Fruit fly (Drosophila melanogaster) S2 (cell line): Measurements from ENCODE around the gene da.

Source experiments
- CG8478 ChIP-seq: fragments of >200 bp; optimal IDR thresholded peaks from 2 replicates; lab custom pipeline; 2018
- CTCF ChIP-seq, 2 experiments: fragments of >200 bp; optimal IDR thresholded peaks; 2 replicates each; lab custom pipeline; 2018

da gene

DNA sequence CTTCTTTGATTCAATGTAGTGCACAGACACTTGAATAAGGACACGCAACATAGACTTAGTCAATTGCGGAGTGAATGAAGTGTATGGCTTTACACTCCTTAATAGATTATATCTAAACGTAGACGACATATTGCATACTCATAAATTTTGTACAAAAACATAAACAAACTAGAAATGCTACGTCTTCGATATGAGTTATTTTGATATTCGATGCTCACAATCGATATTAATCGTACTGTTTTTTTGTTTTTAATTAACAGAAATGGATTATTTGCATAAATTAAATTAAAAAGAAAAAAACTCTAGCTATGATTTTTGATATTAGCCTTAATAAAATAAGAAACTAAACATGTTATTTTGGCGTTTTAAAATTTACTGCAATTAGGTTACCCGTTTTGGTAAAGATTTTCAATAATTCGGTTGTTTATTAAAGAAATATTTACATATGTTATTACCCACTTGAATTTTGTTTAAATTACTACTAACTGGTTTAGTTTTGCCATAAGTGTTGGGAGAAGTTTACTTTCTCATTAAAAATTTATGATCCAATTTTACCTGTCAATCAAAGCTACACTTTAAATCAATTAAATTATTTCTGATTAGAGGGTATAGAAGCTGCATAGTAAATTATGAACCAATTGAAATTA is 17.2 kb downstream of the da start, which contains the start of the genes CG17768, LSm-4 and Ir31a:
Gene CG17768, minus strand, starts transcription at position 196 of the 647 bp plus-strand sequence.
Gene LSm-4, minus strand, starts transcription at position 196 of the 647 bp plus-strand sequence.
Gene Ir31a, plus strand, starts transcription at position 558 of the 647 bp plus-strand sequence.
- TF ChIP-seq CTCF (optimal IDR thresholded peaks at IDR 0.05; lab: Kevin White, UChicago), result no peak
- no peak for TF ChIP-seq CG8478 (lab: Kevin White, UChicago)

DNA sequence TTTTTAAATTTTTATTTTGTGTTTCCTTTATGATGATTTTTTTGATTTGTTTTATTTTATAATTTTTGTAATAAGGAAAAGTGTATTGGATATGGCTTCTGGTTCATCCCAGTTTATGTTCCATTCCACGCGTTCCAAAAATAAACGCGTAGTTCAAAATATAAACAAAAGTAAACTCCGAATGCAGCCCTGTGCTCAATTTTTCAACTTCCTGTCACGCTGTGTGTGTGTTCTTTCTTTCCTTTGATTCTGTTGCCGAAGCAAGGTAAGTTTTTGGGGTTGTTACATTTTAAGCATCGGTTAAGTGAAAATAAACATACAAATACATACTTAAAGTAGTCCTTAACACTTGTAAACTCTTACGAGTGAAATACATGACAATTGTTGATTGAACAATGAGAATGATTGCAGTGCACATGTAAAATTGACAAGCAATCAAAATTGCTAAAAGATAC is 20.2 kb downstream of the da start, which contains the start of the genes Ip259 and RpS27A:
Gene Ip259, plus strand, starts transcription at position 231 of the 455 bp plus-strand sequence.
Gene RpS27A, plus strand, starts transcription at position 231 of the 455 bp plus-strand sequence.
- no peak for TF ChIP-seq CG8478 (lab: Kevin White, UChicago)
- TF ChIP-seq CTCF (optimal IDR thresholded peaks at IDR 0.05; lab: Kevin White, UChicago), result peak in 1 of 2 experiments; percentile 11

DNA sequence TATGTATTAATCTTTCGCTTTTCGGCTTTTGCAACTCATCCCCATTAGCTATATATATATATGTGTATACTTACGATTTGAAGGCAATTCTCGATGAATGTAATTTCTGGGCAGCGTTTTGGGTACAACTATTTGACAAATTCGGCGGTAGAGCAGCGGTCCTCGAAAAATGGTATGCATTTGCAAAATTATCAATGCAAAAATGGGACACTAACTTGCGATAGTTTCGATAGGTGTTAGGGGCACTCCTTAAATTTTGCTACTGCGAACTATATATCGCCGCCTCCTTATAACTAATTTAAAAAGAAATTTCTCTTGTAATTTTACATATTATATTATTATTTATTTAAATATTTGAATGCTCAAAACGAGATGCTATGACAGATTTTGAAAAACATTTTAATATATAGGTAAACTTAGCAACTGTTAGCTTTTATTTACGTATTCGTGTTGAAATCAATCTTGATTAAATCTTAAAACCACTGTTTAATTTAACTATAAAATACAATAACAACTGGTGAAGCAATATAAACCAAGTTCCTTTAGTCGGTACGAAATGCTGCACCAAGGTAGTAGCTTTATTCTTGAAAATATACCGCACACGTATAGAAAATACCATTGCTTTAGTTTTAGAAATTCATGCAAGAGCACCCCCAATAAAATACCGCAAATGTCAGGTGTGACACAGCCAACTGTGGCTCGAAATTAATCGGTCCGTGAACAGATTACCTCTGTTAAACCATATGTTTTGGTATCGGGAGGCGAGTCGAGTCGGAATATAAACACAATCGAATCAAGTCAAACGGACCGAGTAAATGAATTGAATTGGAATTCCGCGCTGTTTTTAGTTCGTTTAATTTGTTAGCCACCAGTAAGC is 25.6 kb downstream of the da start, which contains the start of the genes CG5355 and Klp31E:
Gene CG5355, minus strand, starts transcription at position 213 of the 877 bp plus-strand sequence.
Gene Klp31E, plus strand, starts transcription at position 767 of the 877 bp plus-strand sequence.
- TF ChIP-seq CG8478 (lab: Kevin White, UChicago), result no peak
- no peak for TF ChIP-seq CTCF (optimal IDR thresholded peaks at IDR 0.05; lab: Kevin White, UChicago)

DNA sequence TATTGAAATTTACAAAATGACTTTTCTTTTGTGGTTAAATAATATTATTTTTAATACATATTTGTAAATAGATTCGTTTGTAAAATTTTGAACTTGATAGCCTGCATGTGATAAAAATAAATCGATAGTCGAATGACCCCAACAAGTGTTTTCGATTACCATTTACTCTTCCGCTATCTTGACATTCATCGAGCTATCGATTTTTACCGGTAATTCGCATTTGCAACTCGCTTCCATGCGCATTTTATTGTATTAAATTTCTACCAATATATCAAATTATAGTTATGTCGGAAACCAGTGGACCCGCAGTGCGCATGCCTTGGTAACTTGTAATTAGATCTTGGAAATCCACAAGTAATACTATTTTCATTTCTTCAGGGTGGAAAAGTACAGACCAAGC is 31.1 kb downstream of the da start, which contains the start of gene RfC3:
Gene RfC3, plus strand, starts transcription at position 210 of the 400 bp plus-strand sequence.
- TF ChIP-seq CG8478 (lab: Kevin White, UChicago), result no peak
- TF ChIP-seq CTCF (optimal IDR thresholded peaks at IDR 0.05; lab: Kevin White, UChicago), result no peak

DNA sequence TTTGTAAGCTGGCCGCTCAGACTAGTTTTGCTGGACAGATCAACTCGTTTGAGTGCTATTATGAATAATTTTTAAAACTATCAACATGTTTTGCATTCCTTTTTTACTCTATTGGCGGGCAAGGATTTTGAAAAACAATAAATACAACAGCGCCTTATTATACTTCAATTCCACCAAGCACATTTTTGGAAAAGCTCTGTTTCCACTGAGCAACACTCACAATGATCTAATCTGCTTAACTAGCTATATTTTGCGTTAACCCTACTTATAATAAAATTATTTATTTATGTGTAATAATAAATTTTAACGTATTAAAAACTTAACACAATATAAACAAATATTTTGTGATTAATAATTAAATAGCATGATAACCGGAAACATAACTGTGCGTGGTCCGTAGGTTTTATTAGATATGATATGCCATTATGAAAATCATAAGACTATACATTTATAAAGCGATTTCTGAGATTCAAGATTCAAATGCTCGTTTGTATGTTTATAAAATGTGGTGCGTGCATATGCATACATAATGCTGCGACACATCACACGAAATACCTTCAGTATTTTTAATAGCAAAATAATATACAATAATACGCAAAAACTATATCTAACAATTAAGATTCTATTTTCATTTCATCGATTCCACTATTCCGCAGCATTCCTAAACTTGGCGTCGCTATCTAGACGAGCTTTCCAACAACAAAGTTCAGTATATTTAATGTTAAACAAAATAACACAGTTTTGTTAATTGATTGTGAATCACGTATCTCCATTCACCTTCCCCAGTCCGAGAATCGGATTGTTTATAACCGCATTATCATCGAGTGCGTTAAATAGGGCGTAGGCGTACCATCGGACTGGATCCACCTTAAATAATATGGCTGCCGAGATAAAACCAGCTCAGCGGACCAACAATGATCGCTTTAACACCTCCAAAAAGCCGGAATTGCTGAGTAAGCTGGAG is 35.0 kb downstream of the da start, which contains the start of the genes pie and Wdfy2:
Gene pie, minus strand, starts transcription at position 138 of the 964 bp plus-strand sequence.
Gene Wdfy2, plus strand, starts transcription at position 649 of the 964 bp plus-strand sequence.
- TF ChIP-seq CG8478 (lab: Kevin White, UChicago) (no peak), CTCF (optimal IDR thresholded peaks at IDR 0.05; lab: Kevin White, UChicago) (no peak)

DNA sequence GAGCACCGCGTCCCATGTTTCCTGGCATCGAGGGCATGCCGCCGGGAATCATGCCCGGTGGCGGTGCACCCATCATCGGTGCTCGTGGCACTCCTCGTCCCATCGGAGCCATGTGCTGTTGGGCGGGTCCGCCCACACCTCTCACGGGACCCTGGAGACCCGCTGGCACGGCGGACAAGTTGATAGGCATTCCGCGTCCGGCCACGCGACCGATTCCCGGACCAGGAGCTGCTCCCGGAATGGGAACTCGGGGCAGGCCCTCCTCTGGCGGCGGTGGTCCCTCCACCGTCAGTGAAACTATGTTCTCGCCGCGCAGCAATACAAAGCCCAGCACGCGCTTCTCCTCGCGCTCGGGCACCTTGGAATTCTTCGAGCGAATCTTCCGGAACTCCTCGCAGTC is 37.7 kb downstream of the da start:
- TF ChIP-seq CG8478 (lab: Kevin White, UChicago), result no peak
- TF ChIP-seq CTCF (optimal IDR thresholded peaks at IDR 0.05; lab: Kevin White, UChicago), result no peak

DNA sequence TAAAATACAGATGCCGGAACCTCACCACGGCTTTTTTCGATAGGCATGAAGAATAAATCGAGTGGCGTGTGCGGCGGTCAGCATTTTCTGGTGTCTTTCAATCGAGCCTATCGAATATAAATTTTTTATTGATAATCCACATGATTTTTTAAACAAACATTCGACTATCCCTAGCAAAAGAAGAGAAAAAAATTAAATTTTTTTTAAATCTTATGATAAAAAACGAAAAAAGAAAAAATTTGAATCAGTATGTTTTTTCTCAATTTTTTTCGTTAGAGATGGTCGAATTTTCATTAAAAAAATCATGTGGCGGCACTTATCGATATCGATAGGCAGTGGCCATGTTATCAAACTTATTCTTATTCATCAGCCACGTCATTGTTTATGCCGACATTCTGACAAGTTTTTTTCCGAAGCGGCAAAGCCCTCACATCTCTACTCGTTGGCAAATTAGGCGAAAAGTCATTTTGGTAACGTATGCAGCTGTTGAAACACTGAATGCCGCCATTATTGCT is 38.7 kb downstream of the da start, which contains the start of the genes SmB and KdelR:
Gene SmB, minus strand, starts transcription at position 94 of the 515 bp plus-strand sequence.
Gene KdelR, plus strand, starts transcription at position 354 of the 515 bp plus-strand sequence.
- no peak for TF ChIP-seq CTCF (optimal IDR thresholded peaks at IDR 0.05; lab: Kevin White, UChicago)
- no peak for TF ChIP-seq CG8478 (lab: Kevin White, UChicago)

DNA sequence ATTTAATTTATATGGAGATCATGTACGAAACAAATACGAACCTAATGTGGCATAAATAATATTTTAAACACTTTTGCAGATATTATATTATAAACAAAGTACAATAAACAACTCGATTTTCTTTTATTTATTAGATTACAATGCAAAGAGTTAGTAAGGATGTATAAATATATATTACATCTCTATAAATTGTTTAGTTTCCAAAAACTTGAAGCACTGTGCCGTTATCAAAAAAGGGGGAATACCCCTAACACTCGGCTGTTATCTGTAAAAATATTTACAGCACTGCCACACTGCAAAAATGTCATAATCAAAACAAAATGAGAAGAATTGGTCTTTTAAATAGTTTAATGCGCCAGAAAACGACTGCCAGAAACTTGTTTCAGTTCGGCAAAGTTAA is 40.6 kb downstream of the da start, which contains the start of gene CG5188:
Gene CG5188, plus strand, starts transcription at position 302 of the 400 bp plus-strand sequence.
- TF ChIP-seq CTCF (optimal IDR thresholded peaks at IDR 0.05; lab: Kevin White, UChicago), result no peak
- no peak for TF ChIP-seq CG8478 (lab: Kevin White, UChicago)

DNA sequence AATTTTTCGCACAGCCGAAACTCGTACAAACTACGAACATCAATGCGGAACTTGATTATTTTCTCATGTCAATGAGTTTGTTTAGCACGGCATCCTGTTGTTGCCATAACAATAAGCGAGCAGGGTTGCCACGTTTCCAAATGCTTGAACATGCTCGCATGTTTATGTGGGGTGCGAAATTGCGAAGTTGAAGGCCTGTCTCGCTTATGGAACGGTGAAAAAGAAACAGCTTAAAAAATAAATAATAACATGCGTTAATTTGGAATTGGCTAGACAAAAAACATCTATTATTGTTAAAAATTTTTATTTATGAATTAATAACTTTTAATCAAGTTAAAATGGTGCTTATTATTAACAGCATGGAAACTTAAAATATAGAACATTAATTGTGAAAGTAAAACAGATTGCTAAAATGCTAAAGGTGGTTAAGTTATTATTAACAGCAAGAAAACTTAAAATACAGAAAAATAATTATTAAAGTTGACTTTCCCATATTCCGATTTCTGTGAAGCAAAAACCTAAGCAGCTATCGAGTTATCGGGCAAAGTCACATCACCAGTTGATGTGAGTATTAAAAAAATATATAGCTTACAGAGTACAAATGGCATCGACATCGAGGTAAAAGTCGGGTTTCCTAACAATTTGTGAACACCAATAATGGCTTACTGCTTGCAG is 43.0 kb downstream of the da start, which contains the start of the genes Bug22 and TfIIB:
Gene Bug22, minus strand, starts transcription at position 117 of the 675 bp plus-strand sequence.
Gene TfIIB, plus strand, starts transcription at position 537 of the 675 bp plus-strand sequence.
- TF ChIP-seq CG8478 (lab: Kevin White, UChicago) (no peak), CTCF (optimal IDR thresholded peaks at IDR 0.05; lab: Kevin White, UChicago) (no peak)

DNA sequence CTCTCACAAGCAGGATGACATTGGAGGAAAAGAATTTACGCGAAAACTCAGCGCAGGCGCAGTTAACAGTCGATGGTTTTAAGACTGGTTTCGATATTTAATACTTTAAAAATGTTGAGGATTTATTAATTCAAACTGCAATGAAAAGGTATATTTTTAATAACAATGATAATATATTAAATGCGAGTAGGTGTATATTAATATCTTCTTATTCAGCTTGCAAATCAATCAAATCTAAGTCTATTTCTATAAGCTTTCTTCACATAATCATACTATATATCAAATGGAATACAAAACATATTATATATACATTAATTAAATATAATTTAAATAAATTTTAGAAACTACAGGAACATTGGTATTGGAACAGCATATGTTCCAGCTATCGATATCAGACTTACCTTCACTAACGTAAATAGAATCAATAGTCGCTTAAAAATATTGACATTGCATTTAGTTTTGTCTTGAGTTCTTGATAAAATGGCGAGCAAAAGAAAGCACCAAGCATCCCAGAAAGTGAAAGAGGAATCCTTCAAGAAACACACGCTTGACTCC is 47.8 kb downstream of the da start, which contains the start of the genes TBC1D16 and holn1:
Gene TBC1D16, minus strand, starts transcription at position 51 of the 555 bp plus-strand sequence.
Gene holn1, plus strand, starts transcription at position 390 of the 555 bp plus-strand sequence.
- no peak for TF ChIP-seq CG8478 (lab: Kevin White, UChicago)
- no peak for TF ChIP-seq CTCF (optimal IDR thresholded peaks at IDR 0.05; lab: Kevin White, UChicago)

DNA sequence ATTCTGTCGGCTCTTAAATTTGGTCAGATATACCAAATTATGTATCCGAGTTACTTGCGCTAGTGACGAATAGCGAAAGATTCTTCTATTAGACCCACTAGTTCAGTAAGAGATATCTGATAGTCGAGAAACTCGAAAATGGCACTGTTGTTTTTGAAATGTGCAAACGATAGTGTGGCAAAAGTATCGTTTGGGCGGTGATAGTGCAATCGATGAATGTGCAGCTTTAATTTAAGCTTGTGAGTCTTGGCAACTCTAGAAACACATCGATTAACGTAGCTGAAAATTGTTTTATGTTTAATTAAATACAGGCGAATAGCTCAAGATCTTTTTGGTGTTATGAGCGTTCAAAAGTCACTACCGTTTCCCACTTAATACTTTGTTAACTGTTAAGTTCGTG is 49.4 kb downstream of the da start, which contains the start of gene STUB1:
Gene STUB1, plus strand, starts transcription at position 232 of the 400 bp plus-strand sequence.
- TF ChIP-seq CTCF (optimal IDR thresholded peaks at IDR 0.05; lab: Kevin White, UChicago) (no peak), CG8478 (lab: Kevin White, UChicago) (no peak)
